Worm (Caenorhabditis elegans) whole organism, L3 larva: ENCODE data around the gene E01G6.2.

Source experiments
- R02D3.7 ChIP-seq: fragments of 150-350 bp; optimal IDR thresholded peaks from 2 replicates; lab custom pipeline; 2014; ENCODE audit warnings: missing biosample characterization, missing genetic modification characterization
- ZK546.5 ChIP-seq: sonication (generic microtip); optimal IDR thresholded peaks from 2 replicates; lab custom pipeline; 2017; ENCODE audit warnings: missing biosample characterization, missing genetic modification characterization
- ama-1 ChIP-seq: fragments of 150-350 bp; optimal IDR thresholded peaks from 2 replicates; lab custom pipeline; 2018
- ceh-16 ChIP-seq: sonication (generic microtip); optimal IDR thresholded peaks from 2 replicates; lab custom pipeline; 2017; ENCODE audit warnings: missing biosample characterization, missing genetic modification characterization
- ceh-82 ChIP-seq: fragments of 150-350 bp; optimal IDR thresholded peaks from 2 replicates; lab custom pipeline; 2014; ENCODE audit warnings: missing biosample characterization, missing genetic modification characterization
- ceh-9 ChIP-seq: sonication (generic microtip); optimal IDR thresholded peaks from 2 replicates; lab custom pipeline; 2018; ENCODE audit warnings: missing biosample characterization, missing genetic modification characterization
- daf-12 ChIP-seq: fragments of 150-350 bp; optimal IDR thresholded peaks from 2 replicates; lab custom pipeline; 2014; ENCODE audit warnings: missing biosample characterization, missing genetic modification reagents, missing genetic modification characterization
- elt-2 ChIP-seq: sonication (generic microtip); optimal IDR thresholded peaks from 2 replicates; lab custom pipeline; 2016; ENCODE audit warnings: missing genetic modification reagents, mild to moderate bottlenecking, missing genetic modification characterization, missing compliant biosample characterization
- elt-3 ChIP-seq, 3 experiments: fragments of 150-350 bp in 1 of 3; sonication (generic microtip) in 2 of 3; optimal IDR thresholded peaks; 2 replicates in 2 of 3; 4 replicates in 1 of 3; lab custom pipeline; 2014 to 2017; ENCODE audit warnings: missing biosample characterization in 3 of 3, missing genetic modification characterization in 3 of 3
- fkh-10 ChIP-seq: sonication (generic microtip); optimal IDR thresholded peaks from 2 replicates; lab custom pipeline; 2017; ENCODE audit warnings: missing biosample characterization, missing genetic modification reagents, missing genetic modification characterization
- fos-1 ChIP-seq: fragments of 150-350 bp; optimal IDR thresholded peaks from 2 replicates; lab custom pipeline; 2014; ENCODE audit warnings: missing biosample characterization, missing genetic modification characterization
- hmg-11 ChIP-seq: sonication (generic microtip); optimal IDR thresholded peaks from 2 replicates; lab custom pipeline; 2016; ENCODE audit warnings: missing genetic modification characterization, missing compliant biosample characterization
- lin-15B ChIP-seq: fragments of 150-350 bp; optimal IDR thresholded peaks from 2 replicates; lab custom pipeline; 2014; ENCODE audit warnings: missing biosample characterization, missing genetic modification characterization
- lin-39 ChIP-seq: fragments of 150-350 bp; optimal IDR thresholded peaks from 2 replicates; lab custom pipeline; 2018; ENCODE audit warnings: missing biosample characterization, missing genetic modification reagents, missing genetic modification characterization
- lsy-12 ChIP-seq: sonication (generic microtip); optimal IDR thresholded peaks from 2 replicates; lab custom pipeline; 2016; ENCODE audit warnings: mild to moderate bottlenecking, missing genetic modification characterization, missing compliant biosample characterization
- mdl-1 ChIP-seq: fragments of 150-350 bp; optimal IDR thresholded peaks from 2 replicates; lab custom pipeline; 2014; ENCODE audit warnings: missing biosample characterization, missing genetic modification characterization
- mml-1 ChIP-seq: fragments of 150-350 bp; sonication (generic microtip); optimal IDR thresholded peaks from 3 replicates; lab custom pipeline; 2014; ENCODE audit warnings: missing biosample characterization, missing genetic modification characterization
- nhr-11 ChIP-seq: fragments of 150-350 bp; optimal IDR thresholded peaks from 2 replicates; lab custom pipeline; 2014; ENCODE audit warnings: missing biosample characterization, missing genetic modification characterization
- nhr-12 ChIP-seq: fragments of 150-350 bp; optimal IDR thresholded peaks from 2 replicates; lab custom pipeline; 2014; ENCODE audit warnings: missing biosample characterization, missing genetic modification characterization
- nhr-23 ChIP-seq: fragments of 150-350 bp; optimal IDR thresholded peaks from 2 replicates; lab custom pipeline; 2014; ENCODE audit warnings: missing biosample characterization, missing genetic modification reagents, missing genetic modification characterization
- nhr-25 ChIP-seq: sonication (generic microtip); optimal IDR thresholded peaks from 2 replicates; lab custom pipeline; 2017; ENCODE audit warnings: missing biosample characterization, missing genetic modification characterization
- nhr-28 ChIP-seq: fragments of 150-350 bp; optimal IDR thresholded peaks from 2 replicates; lab custom pipeline; 2014; ENCODE audit warnings: missing biosample characterization, missing genetic modification characterization
- nhr-43 ChIP-seq: sonication (generic microtip); optimal IDR thresholded peaks from 2 replicates; lab custom pipeline; 2016; ENCODE audit warnings: mild to moderate bottlenecking, missing genetic modification characterization, missing compliant biosample characterization; ENCODE audit not compliant: poor library complexity, severe bottlenecking
- nhr-67 ChIP-seq: fragments of 150-350 bp; optimal IDR thresholded peaks from 2 replicates; lab custom pipeline; 2014; ENCODE audit warnings: missing biosample characterization, missing genetic modification characterization
- nhr-76 ChIP-seq: fragments of 150-350 bp; sonication (generic microtip); optimal IDR thresholded peaks from 5 replicates; lab custom pipeline; 2014; ENCODE audit warnings: missing biosample characterization, missing genetic modification characterization
- pha-4 ChIP-seq: fragments of 150-350 bp; optimal IDR thresholded peaks from 2 replicates; lab custom pipeline; 2014; ENCODE audit warnings: missing biosample characterization, missing genetic modification reagents, missing genetic modification characterization
- pqm-1 ChIP-seq: fragments of 150-350 bp; optimal IDR thresholded peaks from 2 replicates; lab custom pipeline; 2017; ENCODE audit warnings: missing biosample characterization, missing genetic modification characterization, inconsistent platforms
- sea-2 ChIP-seq: fragments of 150-350 bp; sonication (generic microtip); optimal IDR thresholded peaks from 4 replicates; lab custom pipeline; 2014; ENCODE audit warnings: missing biosample characterization, missing genetic modification reagents, missing genetic modification characterization
- skn-1 ChIP-seq: fragments of 150-350 bp; optimal IDR thresholded peaks from 2 replicates; lab custom pipeline; 2014; ENCODE audit warnings: missing biosample characterization, missing genetic modification characterization
- tbx-2 ChIP-seq: sonication (generic microtip); optimal IDR thresholded peaks from 2 replicates; lab custom pipeline; 2016; ENCODE audit warnings: mild to moderate bottlenecking, missing genetic modification characterization, missing compliant biosample characterization
- unc-39 ChIP-seq: sonication (generic microtip); optimal IDR thresholded peaks from 4 replicates; lab custom pipeline; 2017; ENCODE audit warnings: missing biosample characterization, missing genetic modification characterization
- unc-62 ChIP-seq: fragments of 150-350 bp; sonication (generic microtip); optimal IDR thresholded peaks from 4 replicates; lab custom pipeline; 2014; ENCODE audit warnings: missing biosample characterization, missing genetic modification reagents, missing genetic modification characterization
- zag-1 ChIP-seq: fragments of 150-350 bp; optimal IDR thresholded peaks from 2 replicates; lab custom pipeline; 2014; ENCODE audit warnings: missing biosample characterization, missing genetic modification characterization
- ztf-11 ChIP-seq: fragments of 150-350 bp; optimal IDR thresholded peaks from 2 replicates; lab custom pipeline; 2014; ENCODE audit warnings: missing biosample characterization, missing genetic modification characterization
- ztf-4 ChIP-seq: fragments of 150-350 bp; optimal IDR thresholded peaks from 2 replicates; lab custom pipeline; 2014; ENCODE audit warnings: missing biosample characterization, missing genetic modification characterization

The E01G6.2 gene

ce11 chrX:12219477-12219876 lies 37.0 kb upstream of the E01G6.2 start, which contains the start of gene cest-8:
Gene cest-8, plus strand, starts transcription at chrX:12219660.
- TF ChIP-seq ztf-4 (no peak), elt-2 (tag; lab: Kevin White, UChicago) (no peak), unc-39 (tag; lab: Kevin White, UChicago) (no peak), skn-1 (tag; lab: Kevin White, UChicago) (peak; percentile 53), pha-4 (peak; percentile 4), nhr-12 (tag; lab: Kevin White, UChicago) (no peak)

- TF ChIP-seq hmg-11 (tag; lab: Kevin White, UChicago) (no peak), unc-62 (GFP tag; lab: Kevin White, UChicago) (no peak), ceh-16 (tag; lab: Kevin White, UChicago) (no peak), ztf-11 (tag; lab: Kevin White, UChicago) (no peak), sea-2 (GFP tag; lab: Kevin White, UChicago) (no peak), tbx-2 (tag; lab: Kevin White, UChicago) (no peak), lin-39 (no peak), zag-1 (tag; lab: Kevin White, UChicago) (no peak), fkh-10 (no peak), daf-12 (tag; lab: Kevin White, UChicago) (no peak), mdl-1 (tag; lab: Kevin White, UChicago) (no peak), skn-1 (tag; lab: Kevin White, UChicago) (no peak), nhr-76 (tag; lab: Kevin White, UChicago) (no peak), lin-15B (tag; lab: Kevin White, UChicago) (no peak), elt-3 (tag; optimal IDR thresholded peaks at IDR 0.05; lab: Kevin White, UChicago) (no peak), mml-1 (tag; lab: Kevin White, UChicago) (no peak), nhr-43 (tag; lab: Kevin White, UChicago) (no peak), lsy-12 (tag; lab: Kevin White, UChicago) (no peak)
Observed at ce11 chrX:12221817-12222216, 34.6 kb upstream of the E01G6.2 start, which contains the start of gene cest-9.2. Gene cest-9.2, plus strand, starts transcription at chrX:12222117.

ce11 chrX:12222723-12223122 lies 33.7 kb upstream of the E01G6.2 start:
- TF ChIP-seq daf-12 (tag; lab: Kevin White, UChicago) (no peak), elt-2 (tag; lab: Kevin White, UChicago) (peak; percentile 55), ceh-82 (tag; lab: Kevin White, UChicago) (no peak), nhr-25 (no peak), skn-1 (tag; lab: Kevin White, UChicago) (no peak), pqm-1 (tag; lab: Kevin White, UChicago) (peak; percentile 19), ceh-9 (tag; lab: Kevin White, UChicago) (no peak), fkh-10 (no peak), nhr-23 (tag; lab: Kevin White, UChicago) (no peak), tbx-2 (tag; lab: Kevin White, UChicago) (no peak), pha-4 (peak; percentile 29), nhr-43 (tag; lab: Kevin White, UChicago) (no peak), fos-1 (tag; lab: Kevin White, UChicago) (no peak), ZK546.5 (tag; lab: Kevin White, UChicago) (no peak), nhr-76 (tag; lab: Kevin White, UChicago) (no peak), lin-15B (tag; lab: Kevin White, UChicago) (no peak), nhr-11 (tag; lab: Kevin White, UChicago) (no peak), ztf-4 (no peak)

- peak; percentile 81 for TF ChIP-seq pha-4
- no peak for TF ChIP-seq mdl-1 (tag; lab: Kevin White, UChicago)
- peak; percentile 57 for TF ChIP-seq elt-2 (tag; lab: Kevin White, UChicago)
- no peak for TF ChIP-seq nhr-43 (tag; lab: Kevin White, UChicago)
Observed at ce11 chrX:12225970-12226369, 30.5 kb upstream of the E01G6.2 start, which contains the start of gene cest-9.1. Gene cest-9.1, plus strand, starts transcription at chrX:12226182.

ce11 chrX:12227130-12227529 lies 29.3 kb upstream of the E01G6.2 start:
- TF ChIP-seq elt-2 (tag; lab: Kevin White, UChicago) (no peak), lin-15B (tag; lab: Kevin White, UChicago) (no peak), nhr-23 (tag; lab: Kevin White, UChicago) (no peak), pqm-1 (tag; lab: Kevin White, UChicago) (no peak), hmg-11 (tag; lab: Kevin White, UChicago) (no peak), ztf-11 (tag; lab: Kevin White, UChicago) (no peak), ama-1 (lab: Kevin White, UChicago) (no peak), tbx-2 (tag; lab: Kevin White, UChicago) (no peak), ztf-4 (no peak), nhr-11 (tag; lab: Kevin White, UChicago) (no peak), nhr-67 (tag; lab: Kevin White, UChicago) (no peak), daf-12 (tag; lab: Kevin White, UChicago) (no peak), nhr-28 (tag; lab: Kevin White, UChicago) (no peak), R02D3.7 (tag; lab: Kevin White, UChicago) (no peak), ZK546.5 (tag; lab: Kevin White, UChicago) (no peak), nhr-12 (tag; lab: Kevin White, UChicago) (no peak), ceh-16 (tag; lab: Kevin White, UChicago) (no peak), ceh-9 (tag; lab: Kevin White, UChicago) (no peak)
